Fruit fly (Drosophila melanogaster) S2 (cell line): ENCODE data around the gene Orp8.

Experiments
- CG8478 ChIP-seq: fragments of >200 bp; optimal IDR thresholded peaks from 2 replicates; lab custom pipeline; 2018
- CTCF ChIP-seq, 2 experiments: fragments of >200 bp; optimal IDR thresholded peaks; 2 replicates each; lab custom pipeline; 2018

DNA sequence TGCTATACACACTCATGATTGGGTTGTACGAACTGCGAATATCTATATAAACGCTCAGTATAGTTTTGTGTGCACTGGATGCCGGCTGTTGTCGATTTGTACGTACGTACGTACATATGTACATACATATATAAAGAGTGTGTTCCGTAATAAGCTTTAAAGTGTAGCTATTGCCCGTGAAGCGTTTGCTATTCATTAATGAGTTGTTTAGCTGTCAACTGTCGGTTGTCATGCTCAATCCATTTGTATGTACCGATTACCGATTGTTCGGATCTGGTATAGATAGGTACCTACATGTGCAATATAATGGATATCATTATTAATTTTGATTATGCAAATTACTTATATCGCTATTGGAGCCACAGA, 47.2 kb upstream of the Orp8 start:
- no peak for TF ChIP-seq CTCF (optimal IDR thresholded peaks at IDR 0.05; lab: Kevin White, UChicago)
- no peak for TF ChIP-seq CG8478
